Worm (Caenorhabditis elegans) whole organism, L4 larva: Measurements from ENCODE around the gene ZK666.15.

ENCODE experiments used
- F10B5.3 ChIP-seq: sonication (generic microtip); optimal IDR thresholded peaks from 2 replicates; lab custom pipeline; 2016; ENCODE audit warnings: mild to moderate bottlenecking, missing genetic modification characterization, missing compliant biosample characterization
- F44E2.7 ChIP-seq: fragments of 200-800 bp; sonication (Bioruptor generic); IDR thresholded peaks from 2 replicates; pipeline ENCODE4 v2.1.2; 2022; ENCODE audit warnings: missing genetic modification characterization, missing compliant biosample characterization
- T26A8.4 ChIP-seq: fragments of 200-800 bp; sonication (Bioruptor generic); IDR thresholded peaks from 2 replicates; pipeline ENCODE4 v1.3.6; 2022; ENCODE audit warnings: missing genetic modification characterization, missing compliant biosample characterization
- aha-1 ChIP-seq: fragments of 150-350 bp; peaks from one replicate; lab custom pipeline; 2014; ENCODE audit warnings: missing biosample characterization, missing genetic modification characterization
- aly-2 ChIP-seq: sonication (generic microtip); optimal IDR thresholded peaks from 2 replicates; lab custom pipeline; 2018; ENCODE audit warnings: missing biosample characterization, missing genetic modification characterization
- ctbp-1 ChIP-seq: fragments of 200-800 bp; sonication (Bioruptor generic); IDR thresholded peaks from 2 replicates; pipeline ENCODE4 v1.3.6; 2022; ENCODE audit warnings: missing genetic modification reagents, missing genetic modification characterization, missing compliant biosample characterization
- daf-16 ChIP-seq, 3 experiments: sonication (generic microtip); optimal IDR thresholded peaks; 2 replicates each; lab custom pipeline; 2016 to 2017; ENCODE audit warnings: missing genetic modification characterization in 3 of 3, missing genetic modification reagents in 3 of 3, mild to moderate bottlenecking in 2 of 3, missing compliant biosample characterization in 2 of 3, missing biosample characterization in 1 of 3, moderate library complexity in 1 of 3
- daf-19 ChIP-seq: fragments of 200-800 bp; sonication (Bioruptor generic); conservative IDR thresholded peaks from 2 replicates; pipeline ENCODE4 v1.3.6; 2022; ENCODE audit warnings: missing genetic modification characterization, missing compliant biosample characterization
- dmd-6 ChIP-seq: fragments of 200-800 bp; sonication (Bioruptor generic); IDR thresholded peaks from 2 replicates; pipeline ENCODE4 v1.3.6; 2022; ENCODE audit warnings: missing genetic modification reagents, missing genetic modification characterization, missing compliant biosample characterization
- dve-1 ChIP-seq: sonication (generic microtip); optimal IDR thresholded peaks from 2 replicates; lab custom pipeline; 2017; ENCODE audit warnings: antibody characterized with exemption, mild to moderate bottlenecking, missing genetic modification characterization, missing compliant biosample characterization; ENCODE audit not compliant: insufficient read depth
- egl-43 ChIP-seq: fragments of 200-800 bp; sonication (Bioruptor generic); IDR thresholded peaks from 2 replicates; pipeline ENCODE4 v1.3.6; 2022; ENCODE audit warnings: missing genetic modification reagents, missing genetic modification characterization, missing compliant biosample characterization
- hif-1 ChIP-seq, 2 experiments: sonication (generic microtip); optimal IDR thresholded peaks; 2 replicates each; lab custom pipeline; 2016 to 2017; ENCODE audit warnings: missing compliant biosample characterization in 2 of 2, missing genetic modification characterization in 2 of 2, missing genetic modification reagents in 2 of 2, missing genotype in 2 of 2, mild to moderate bottlenecking in 1 of 2
- hlh-11 ChIP-seq: fragments of 200-800 bp; sonication (Bioruptor generic); optimal IDR thresholded peaks from 2 replicates; lab custom pipeline; 2018; ENCODE audit warnings: mild to moderate bottlenecking, missing genetic modification characterization, missing compliant biosample characterization
- hmg-1.1 ChIP-seq: fragments of 200-800 bp; sonication (Bioruptor generic); IDR thresholded peaks from 2 replicates; pipeline ENCODE4 v1.3.6; 2022; ENCODE audit warnings: missing genetic modification reagents, missing genetic modification characterization, missing compliant biosample characterization
- lin-1 ChIP-seq: fragments of 200-800 bp; sonication (Bioruptor generic); IDR thresholded peaks from 2 replicates; pipeline ENCODE4 v1.3.6; 2022; ENCODE audit warnings: missing genetic modification reagents, missing genetic modification characterization, missing compliant biosample characterization
- lir-3 ChIP-seq: sonication (generic microtip); optimal IDR thresholded peaks from 2 replicates; lab custom pipeline; 2016; ENCODE audit warnings: mild to moderate bottlenecking, missing genetic modification characterization, missing compliant biosample characterization
- mes-2 ChIP-seq: sonication (generic microtip); optimal IDR thresholded peaks from 2 replicates; lab custom pipeline; 2016; ENCODE audit warnings: missing genotype, mild to moderate bottlenecking, missing genetic modification characterization, missing compliant biosample characterization; ENCODE audit not compliant: poor library complexity, severe bottlenecking
- nhr-237 ChIP-seq: sonication (generic microtip); optimal IDR thresholded peaks from 2 replicates; lab custom pipeline; 2017; ENCODE audit warnings: missing biosample characterization, missing genetic modification characterization
- nhr-28 ChIP-seq: fragments of 150-350 bp; optimal IDR thresholded peaks from 2 replicates; lab custom pipeline; 2014; ENCODE audit warnings: missing biosample characterization, missing genetic modification characterization
- nhr-42 ChIP-seq: fragments of 200-800 bp; sonication (Bioruptor generic); IDR thresholded peaks from 2 replicates; pipeline ENCODE4 v1.3.6; 2022; ENCODE audit warnings: missing genetic modification characterization, missing compliant biosample characterization
- php-3 ChIP-seq: fragments of 200-800 bp; sonication (Bioruptor generic); IDR thresholded peaks from 2 replicates; pipeline ENCODE4 v1.3.6; 2022; ENCODE audit warnings: missing genetic modification reagents, missing genetic modification characterization, missing compliant biosample characterization
- pqm-1 ChIP-seq: sonication (generic microtip); optimal IDR thresholded peaks from 2 replicates; lab custom pipeline; 2017; ENCODE audit warnings: missing biosample characterization, missing genetic modification characterization
- snpc-4 ChIP-seq: fragments of 150-350 bp; optimal IDR thresholded peaks from 2 replicates; lab custom pipeline; 2014; ENCODE audit warnings: missing biosample characterization, missing genetic modification characterization
- unc-62 ChIP-seq, 3 experiments: fragments of 150-350 bp in 1 of 3; sonication (generic microtip); optimal IDR thresholded peaks in 2 of 3; peaks in 1 of 3; 1 replicate in 1 of 3; 2 replicates in 2 of 3; lab custom pipeline; 2014 to 2017; ENCODE audit warnings: missing biosample characterization in 3 of 3, missing genetic modification characterization in 3 of 3, missing genetic modification reagents in 3 of 3, missing genotype in 1 of 3
- ztf-7 ChIP-seq: fragments of 150-350 bp; optimal IDR thresholded peaks from 2 replicates; lab custom pipeline; 2014; ENCODE audit warnings: missing biosample characterization, missing genetic modification characterization

Gene ZK666.15

DNA sequence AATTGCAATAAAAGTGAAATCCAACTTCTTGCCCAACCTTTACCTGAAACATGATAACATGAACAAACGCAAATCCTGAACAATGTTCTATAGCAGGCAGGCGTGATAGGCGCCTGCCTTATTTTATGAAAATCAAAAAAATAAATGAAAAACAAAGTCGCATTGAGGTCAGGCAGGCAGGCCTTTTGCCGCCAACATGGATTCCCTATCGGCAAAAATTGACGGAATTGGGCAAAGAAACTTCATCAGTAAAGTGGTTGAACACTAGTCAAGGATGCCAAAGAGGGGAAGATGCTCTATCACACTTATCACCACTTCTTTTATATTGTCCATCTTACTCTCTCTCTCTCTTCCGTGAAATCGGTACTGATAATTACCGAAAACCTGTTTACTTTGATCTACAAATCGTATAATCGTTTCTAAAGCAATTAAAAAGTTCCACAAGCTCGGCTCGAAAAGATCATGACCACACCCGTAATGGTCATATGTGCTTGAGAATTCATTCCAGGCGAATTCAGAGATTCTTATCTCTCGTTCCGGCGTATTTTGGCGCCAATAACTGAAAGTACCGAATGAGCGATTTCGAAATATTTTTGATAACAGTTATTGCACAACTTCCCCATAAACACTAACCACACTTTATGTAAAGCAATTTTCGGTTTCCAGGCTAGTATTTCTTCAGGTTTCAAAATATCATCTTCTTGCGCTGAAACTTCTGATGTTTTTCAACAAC is 4.8 kb upstream of the ZK666.15 start, which contains the start of the genes clec-60 and ZK666.11:
Gene clec-60, minus strand, starts transcription at position 51 of the 733 bp plus-strand sequence.
Gene ZK666.11, plus strand, starts transcription at position 699 of the 733 bp plus-strand sequence.
- TF ChIP-seq pqm-1 (peak; percentile 2), hlh-11 (peak; percentile 37), T26A8.4 (GFP tag; lab: Robert Waterston, UW) (no peak), ztf-7 (tag; lab: Kevin White, UChicago) (no peak), aly-2 (tag; lab: Kevin White, UChicago) (no peak), F10B5.3 (tag; lab: Kevin White, UChicago) (no peak), dmd-6 (GFP tag; lab: Robert Waterston, UW) (peak; percentile 27; the same call in 1 of the 2 replicates), nhr-28 (tag; lab: Kevin White, UChicago) (peak; percentile 73)

DNA sequence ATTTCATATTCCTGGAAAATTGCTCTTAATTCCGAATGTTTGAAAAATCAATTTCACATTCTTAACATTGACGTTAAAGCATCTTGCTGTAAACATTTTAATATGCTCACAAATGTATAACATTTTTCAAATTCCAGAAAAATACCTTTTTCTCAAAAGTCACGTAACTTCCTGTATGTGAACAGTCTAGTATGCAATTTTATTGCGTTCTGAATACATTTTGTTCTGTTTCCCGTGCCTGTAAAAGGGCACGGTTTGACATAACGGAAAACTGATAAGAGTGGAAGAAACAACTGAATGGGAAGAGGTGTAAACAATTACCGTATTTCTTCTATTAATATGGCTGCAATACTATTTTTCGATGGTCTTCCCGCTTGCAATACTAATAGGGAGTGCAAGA is 3.9 kb upstream of the ZK666.15 start:
- no peak for TF ChIP-seq daf-16 (GFP tag; optimal IDR thresholded peaks at IDR 0.05; lab: Kevin White, UChicago)
- TF ChIP-seq daf-16 (tag; optimal IDR thresholded peaks at IDR 0.05; lab: Kevin White, UChicago) = peak; percentile 81
- no peak for TF ChIP-seq snpc-4 (tag; lab: Kevin White, UChicago)
- peak in 1 of 2 experiments; percentile 27 for TF ChIP-seq unc-62 (GFP tag; optimal IDR thresholded peaks at IDR 0.05 in 1 of 2; lab: Kevin White, UChicago)
- TF ChIP-seq unc-62 (tag; optimal IDR thresholded peaks at IDR 0.05; lab: Kevin White, UChicago) = no peak
- peak; percentile 2 for TF ChIP-seq hlh-11
- TF ChIP-seq php-3 (GFP tag; lab: Robert Waterston, UW) = 0 out of 2 replicates have a peak, but pooled peaks have one; percentile 40
- peak in 1 of 2 experiments; percentile 84 for TF ChIP-seq hif-1 (tag; optimal IDR thresholded peaks at IDR 0.05; lab: Kevin White, UChicago)
- TF ChIP-seq dve-1 (tag; lab: Kevin White, UChicago) = peak; percentile 13
- no peak for TF ChIP-seq egl-43 (GFP tag; lab: Robert Waterston, UW)
- TF ChIP-seq nhr-42 (GFP tag; lab: Robert Waterston, UW) = no peak
- TF ChIP-seq hmg-1.1 (GFP tag; lab: Robert Waterston, UW) = no peak
- peak; percentile 77 for TF ChIP-seq aha-1 (tag; lab: Kevin White, UChicago)
- TF ChIP-seq pqm-1 = peak; percentile 84
- TF ChIP-seq nhr-28 (tag; lab: Kevin White, UChicago) = peak; percentile 61
- peak; percentile 50; the same call in 1 of the 2 replicates for TF ChIP-seq dmd-6 (GFP tag; lab: Robert Waterston, UW)

DNA sequence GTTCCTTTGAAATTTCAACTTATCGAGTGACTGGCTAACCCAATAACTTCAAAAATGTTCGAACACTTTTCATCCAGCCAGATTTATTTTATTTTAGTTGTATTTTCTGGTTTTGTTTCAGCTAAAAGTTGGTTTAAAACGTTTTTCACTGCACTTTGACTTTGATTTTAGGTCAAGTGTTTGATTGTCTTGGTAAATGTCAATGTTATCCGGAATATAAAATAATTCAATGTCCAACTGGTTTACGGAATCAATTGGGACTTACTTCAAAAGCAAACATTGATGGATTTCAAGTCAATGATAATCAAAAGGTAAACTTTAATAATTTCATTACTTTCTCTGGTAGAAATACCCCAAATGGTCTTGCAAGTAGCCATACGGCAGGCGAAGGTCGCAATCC is 3.0 kb upstream of the ZK666.15 start:
- TF ChIP-seq nhr-237 (tag; lab: Kevin White, UChicago) (no peak), hif-1 (tag; optimal IDR thresholded peaks at IDR 0.05; lab: Kevin White, UChicago) (no peak), daf-19 (no peak), mes-2 (tag; lab: Kevin White, UChicago) (no peak), unc-62 (GFP tag; optimal IDR thresholded peaks at IDR 0.05 in 1 of 2; lab: Kevin White, UChicago) (peak in 1 of 2 experiments; percentile 91), unc-62 (tag; optimal IDR thresholded peaks at IDR 0.05; lab: Kevin White, UChicago) (no peak)
- TF ChIP-seq, all 104 proteins: peak for 1

DNA sequence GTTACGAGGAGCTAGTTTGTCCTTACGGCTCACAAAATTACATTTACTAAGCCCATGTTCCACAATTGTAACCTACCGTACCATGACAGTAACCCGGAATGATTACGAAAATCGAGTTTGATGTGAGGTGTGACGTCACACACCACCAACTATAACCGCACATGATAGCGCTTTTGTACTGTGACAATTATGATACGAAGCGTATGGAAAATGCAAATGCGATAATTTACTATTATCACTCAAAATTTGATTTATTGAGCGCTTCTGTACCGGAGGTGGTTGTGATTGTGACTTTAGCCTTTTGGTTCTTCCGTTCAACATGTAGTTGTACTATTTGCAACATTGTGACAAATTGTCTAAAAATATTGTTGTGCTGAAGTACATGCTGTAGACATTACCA is 1.2 kb upstream of the ZK666.15 start:
- TF ChIP-seq F44E2.7 (GFP tag; lab: Robert Waterston, UW) (no peak), dmd-6 (GFP tag; lab: Robert Waterston, UW) (peak; percentile 61), lin-1 (GFP tag; lab: Robert Waterston, UW) (no peak), aha-1 (tag; lab: Kevin White, UChicago) (peak; percentile 65), hlh-11 (peak; percentile 44), php-3 (GFP tag; lab: Robert Waterston, UW) (peak; percentile 71), lir-3 (tag; lab: Kevin White, UChicago) (no peak), unc-62 (GFP tag; optimal IDR thresholded peaks at IDR 0.05 in 1 of 2; lab: Kevin White, UChicago) (peak in 1 of 2 experiments; percentile 66), unc-62 (tag; optimal IDR thresholded peaks at IDR 0.05; lab: Kevin White, UChicago) (no peak), nhr-28 (tag; lab: Kevin White, UChicago) (peak; percentile 76), pqm-1 (peak; percentile 91)

DNA sequence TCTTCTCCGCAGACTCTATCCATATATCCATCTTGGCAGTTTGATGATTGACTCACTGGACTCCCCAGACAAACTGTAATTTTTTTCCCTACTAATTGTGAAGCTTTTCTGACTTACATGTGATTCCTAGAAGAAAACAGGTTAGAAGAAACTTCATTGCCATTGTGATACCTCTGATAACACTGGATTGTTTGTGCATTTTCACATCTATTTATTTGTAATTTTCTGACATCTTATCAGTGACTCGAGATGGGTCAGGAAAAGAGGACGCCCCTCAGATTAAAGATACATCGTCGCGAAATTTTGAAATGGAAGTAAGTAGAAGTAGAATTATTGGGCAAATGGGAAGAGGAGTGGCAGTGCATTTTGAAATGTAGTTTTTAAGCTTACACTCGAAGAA is 3.5 kb downstream of the ZK666.15 start, which contains the start of gene clec-61:
Gene clec-61, minus strand, starts transcription at position 209 of the 400 bp plus-strand sequence.
- TF ChIP-seq daf-16 (GFP tag; optimal IDR thresholded peaks at IDR 0.05; lab: Kevin White, UChicago) = no peak
- TF ChIP-seq daf-16 (tag; optimal IDR thresholded peaks at IDR 0.05; lab: Kevin White, UChicago) = peak; percentile 87
- peak; percentile 18 for TF ChIP-seq dve-1 (tag; lab: Kevin White, UChicago)
- TF ChIP-seq pqm-1 = peak; percentile 23
- TF ChIP-seq nhr-28 (tag; lab: Kevin White, UChicago) = peak; percentile 58
- no peak for TF ChIP-seq ctbp-1 (GFP tag; lab: Robert Waterston, UW)
